Worm (Caenorhabditis elegans) whole organism, early embryonic: ENCODE results near the gene pals-32.

Experiments
- F13C5.2 ChIP-seq: sonication (generic microtip); optimal IDR thresholded peaks from 2 replicates; lab custom pipeline; 2017; ENCODE audit warnings: mild to moderate bottlenecking, missing genetic modification characterization, inconsistent platforms, missing compliant biosample characterization
- ama-1 ChIP-seq: fragments of 150-350 bp; optimal IDR thresholded peaks from 2 replicates; lab custom pipeline; 2014
- ceh-13 ChIP-seq: fragments of 200-800 bp; sonication (Bioruptor generic); optimal IDR thresholded peaks from 2 replicates; lab custom pipeline; 2018; ENCODE audit warnings: mild to moderate bottlenecking, missing genetic modification characterization, missing compliant biosample characterization
- ceh-36 ChIP-seq: sonication (generic microtip); optimal IDR thresholded peaks from 2 replicates; lab custom pipeline; 2016; ENCODE audit warnings: missing genetic modification characterization, inconsistent platforms, missing compliant biosample characterization
- ets-7 ChIP-seq: sonication (generic microtip); optimal IDR thresholded peaks from 2 replicates; lab custom pipeline; 2016; ENCODE audit warnings: missing genotype, missing genetic modification characterization, missing compliant biosample characterization
- hmbx-1 ChIP-seq: sonication (generic microtip); optimal IDR thresholded peaks from 2 replicates; lab custom pipeline; 2016; ENCODE audit warnings: mild to moderate bottlenecking, missing genetic modification characterization, missing compliant biosample characterization
- hmg-4 ChIP-seq: fragments of 200-800 bp; sonication (Bioruptor generic); optimal IDR thresholded peaks from 2 replicates; lab custom pipeline; 2018; ENCODE audit warnings: mild to moderate bottlenecking, missing genetic modification characterization, missing compliant biosample characterization
- sea-1 ChIP-seq: fragments of 200-800 bp; sonication (Bioruptor generic); conservative IDR thresholded peaks from 2 replicates; pipeline ENCODE4 v1.3.6; 2022; ENCODE audit warnings: missing genetic modification characterization, missing compliant biosample characterization
- tbx-37 ChIP-seq: fragments of 200-800 bp; sonication (Bioruptor generic); conservative IDR thresholded peaks from 2 replicates; pipeline ENCODE4 v1.3.6; 2022; ENCODE audit warnings: missing genetic modification reagents, missing genetic modification characterization, missing compliant biosample characterization

DNA sequence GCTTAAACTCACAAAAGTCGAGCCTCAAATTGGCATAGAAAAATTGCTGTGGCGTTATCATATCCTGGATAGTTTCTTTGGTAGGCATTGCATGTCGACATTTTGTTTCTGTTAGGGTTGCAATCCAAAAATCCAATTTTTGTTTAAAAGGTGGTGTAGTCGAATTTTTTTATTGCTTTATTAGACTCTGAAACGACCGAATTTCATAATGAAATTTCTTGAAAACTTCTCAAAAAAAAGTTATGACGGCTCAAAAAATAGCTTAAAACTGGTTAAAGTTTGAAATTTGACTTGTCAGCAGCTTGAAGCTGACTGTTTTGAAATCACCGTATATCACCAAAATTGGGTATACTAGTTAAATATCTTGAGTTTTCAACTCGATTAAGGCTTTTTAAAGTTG lies 45.0 kb downstream of the pals-32 start, which contains the start of gene srw-143:
- TF ChIP-seq ama-1 (lab: Kevin White, UChicago) (no peak), tbx-37 (GFP tag; lab: Robert Waterston, UW) (no peak), ceh-36 (tag; lab: Kevin White, UChicago) (no peak), ceh-13 (GFP tag; lab: Kevin White, UChicago) (no peak), ets-7 (no peak), F13C5.2 (tag; lab: Kevin White, UChicago) (no peak), hmg-4 (GFP tag; lab: Kevin White, UChicago) (no peak), sea-1 (GFP tag; lab: Robert Waterston, UW) (no peak), hmbx-1 (tag; lab: Kevin White, UChicago) (no peak)
